Fruit fly (Drosophila melanogaster) whole organism, embryonic: ENCODE data around the gene TBC1d7.

Source experiments
- Ada2b ChIP-seq: fragments of 200-800 bp; sonication (Bioruptor generic); IDR thresholded peaks from 2 replicates; pipeline ENCODE4 v1.3.6; 2022; ENCODE audit warnings: missing biosample characterization, missing genetic modification characterization
- Adf1 ChIP-seq: fragments of 200-800 bp; sonication (Bioruptor generic); IDR thresholded peaks from 2 replicates; pipeline ENCODE4 v1.3.6; 2022; ENCODE audit warnings: missing biosample characterization, missing genetic modification characterization
- Antp ChIP-seq: fragments of 200-800 bp; sonication (Bioruptor generic); optimal IDR thresholded peaks from 3 replicates; lab custom pipeline; 2016; ENCODE audit warnings: missing biosample characterization, missing genetic modification characterization
- Awh ChIP-seq: fragments of 200-800 bp; sonication (Bioruptor generic); IDR thresholded peaks from 2 replicates; pipeline ENCODE4, ENCODE4 v1.3.6; 2022; ENCODE audit warnings: missing biosample characterization, missing genetic modification characterization
- CG10147 ChIP-seq: fragments of 200-800 bp; sonication (Bioruptor generic); optimal IDR thresholded peaks from 2 replicates; lab custom pipeline; 2019; ENCODE audit warnings: missing biosample characterization, mild to moderate bottlenecking, missing genetic modification characterization, moderate library complexity
- CG10274 ChIP-seq: fragments of 200-800 bp; sonication (Bioruptor generic); optimal IDR thresholded peaks from 3 replicates; lab custom pipeline; 2017; ENCODE audit warnings: missing biosample characterization, mild to moderate bottlenecking, missing genetic modification characterization
- CG11398 ChIP-seq: fragments of 200-800 bp; sonication (Bioruptor generic); optimal IDR thresholded peaks from 2 replicates; lab custom pipeline; 2016; ENCODE audit warnings: missing biosample characterization, missing genetic modification characterization
- CG11560 ChIP-seq: fragments of 200-800 bp; sonication (Bioruptor generic); IDR thresholded peaks from 3 replicates; pipeline ENCODE4 v1.3.6; 2022; ENCODE audit warnings: missing biosample characterization, missing genetic modification characterization
- CG12071 ChIP-seq: fragments of 200-800 bp; sonication (Bioruptor generic); optimal IDR thresholded peaks from 3 replicates; lab custom pipeline; 2018; ENCODE audit warnings: missing biosample characterization, mild to moderate bottlenecking, missing genetic modification characterization
- CG12769 ChIP-seq: fragments of 200-800 bp; sonication (Bioruptor generic); optimal IDR thresholded peaks from 2 replicates; lab custom pipeline; 2019; ENCODE audit warnings: missing biosample characterization, mild to moderate bottlenecking, missing genetic modification characterization, moderate library complexity
- CG14667 ChIP-seq: fragments of 200-800 bp; sonication (Bioruptor generic); IDR thresholded peaks from 2 replicates; pipeline ENCODE4 v1.3.6; 2022; ENCODE audit warnings: missing biosample characterization, missing genetic modification characterization
- CG17328 ChIP-seq: fragments of 200-800 bp; sonication (Bioruptor generic); IDR thresholded peaks from 2 replicates; pipeline ENCODE4 v1.3.6; 2022; ENCODE audit warnings: missing biosample characterization, missing genetic modification characterization
- CG1792 ChIP-seq: fragments of 200-800 bp; sonication (Bioruptor generic); optimal IDR thresholded peaks from 2 replicates; lab custom pipeline; 2016; ENCODE audit warnings: missing biosample characterization, missing genetic modification characterization
- CG18262 ChIP-seq: fragments of 200-800 bp; optimal IDR thresholded peaks from 3 replicates; lab custom pipeline; 2019; ENCODE audit warnings: missing biosample characterization, mild to moderate bottlenecking, missing genetic modification characterization, moderate library complexity
- CG32772 ChIP-seq: fragments of 200-800 bp; sonication (Bioruptor generic); IDR thresholded peaks from 2 replicates; pipeline ENCODE4 v1.3.6; 2022; ENCODE audit warnings: missing biosample characterization, missing genetic modification characterization
- CG42726 ChIP-seq: fragments of 200-800 bp; sonication (Bioruptor generic); IDR thresholded peaks from 2 replicates; pipeline ENCODE4 v1.3.6; 2022; ENCODE audit warnings: missing biosample characterization, missing genetic modification characterization; ENCODE audit not compliant: partially characterized antibody
- CG6175 ChIP-seq: fragments of 200-800 bp; sonication (Bioruptor generic); IDR thresholded peaks from 3 replicates; pipeline ENCODE4 v1.3.6; 2022; ENCODE audit warnings: missing biosample characterization, missing genetic modification characterization
- CG7357 ChIP-seq: fragments of 200-800 bp; sonication (Bioruptor generic); IDR thresholded peaks from 3 replicates; pipeline ENCODE4 v1.3.6; 2022; ENCODE audit warnings: missing biosample characterization, missing genetic modification characterization
- CG7839 ChIP-seq: fragments of 200-800 bp; sonication (Bioruptor generic); optimal IDR thresholded peaks from 3 replicates; lab custom pipeline; 2018; ENCODE audit warnings: missing biosample characterization, mild to moderate bottlenecking, missing genetic modification characterization, moderate library complexity
- CG8290 ChIP-seq, 3 experiments: fragments of 200-800 bp; sonication (Bioruptor generic); optimal IDR thresholded peaks; 2 replicates each; lab custom pipeline; 2016 to 2019; ENCODE audit warnings: missing biosample characterization in 3 of 3, missing genetic modification characterization in 3 of 3, mild to moderate bottlenecking in 2 of 3, moderate library complexity in 1 of 3
- CG9215 ChIP-seq: fragments of 200-800 bp; sonication (Bioruptor generic); IDR thresholded peaks from 2 replicates; pipeline ENCODE4 v1.3.6; 2022; ENCODE audit warnings: missing biosample characterization, missing genetic modification characterization
- Camta ChIP-seq: fragments of 200-800 bp; sonication (Bioruptor generic); optimal IDR thresholded peaks from 2 replicates; lab custom pipeline; 2016; ENCODE audit warnings: missing biosample characterization, missing genetic modification characterization
- H2.0 ChIP-seq: fragments of 200-800 bp; sonication (Bioruptor generic); IDR thresholded peaks from 2 replicates; pipeline ENCODE4 v1.3.6; 2022; ENCODE audit warnings: missing biosample characterization, missing genetic modification characterization
- Oli ChIP-seq: fragments of 200-800 bp; sonication (Bioruptor generic); optimal IDR thresholded peaks from 2 replicates; lab custom pipeline; 2018; ENCODE audit warnings: missing biosample characterization, mild to moderate bottlenecking, missing genetic modification characterization, moderate library complexity
- PHDP ChIP-seq: fragments of 200-800 bp; sonication (Bioruptor generic); optimal IDR thresholded peaks from 3 replicates; lab custom pipeline; 2018; ENCODE audit warnings: missing biosample characterization, mild to moderate bottlenecking, missing genetic modification characterization, moderate library complexity
- Scr ChIP-seq: fragments of 200-800 bp; sonication (Bioruptor generic); IDR thresholded peaks from 2 replicates; pipeline ENCODE4 v1.3.6; 2022; ENCODE audit warnings: missing biosample characterization, missing genetic modification characterization; ENCODE audit not compliant: partially characterized antibody
- ap ChIP-seq: fragments of 200-800 bp; sonication (Bioruptor generic); IDR thresholded peaks from 2 replicates; pipeline ENCODE4 v1.3.6; 2022; ENCODE audit warnings: missing biosample characterization, missing genetic modification characterization
- bab2 ChIP-seq: fragments of 200-800 bp; sonication (Bioruptor generic); optimal IDR thresholded peaks from 2 replicates; lab custom pipeline; 2016; ENCODE audit warnings: missing biosample characterization, missing genetic modification characterization
- chinmo ChIP-seq: fragments of 200-800 bp; sonication (Bioruptor generic); IDR thresholded peaks from 4 replicates; pipeline ENCODE4 v1.3.6; 2022; ENCODE audit warnings: missing biosample characterization, missing genetic modification characterization; ENCODE audit not compliant: partially characterized antibody
- cwo ChIP-seq: fragments of 200-800 bp; sonication (Bioruptor generic); optimal IDR thresholded peaks from 3 replicates; lab custom pipeline; 2017; ENCODE audit warnings: missing biosample characterization, missing genetic modification characterization, mild to moderate bottlenecking, moderate library complexity, missing genetic modification reagents
- dm ChIP-seq: fragments of 200-800 bp; sonication (Bioruptor generic); optimal IDR thresholded peaks from 3 replicates; lab custom pipeline; 2016; ENCODE audit warnings: missing biosample characterization, missing genetic modification characterization
- dpn ChIP-seq, 2 experiments: fragments of 200-800 bp; sonication (Bioruptor generic); optimal IDR thresholded peaks; 3 replicates each; lab custom pipeline; 2016; ENCODE audit warnings: missing biosample characterization in 2 of 2, missing genetic modification characterization in 2 of 2
- eve ChIP-seq, 2 experiments: fragments of >200 bp; optimal IDR thresholded peaks; 2 replicates each; lab custom pipeline; 2017; ENCODE audit warnings: missing biosample characterization in 2 of 2, missing genetic modification characterization in 2 of 2
- gem ChIP-seq: fragments of 200-800 bp; sonication (Bioruptor generic); optimal IDR thresholded peaks from 2 replicates; lab custom pipeline; 2019; ENCODE audit warnings: missing biosample characterization, mild to moderate bottlenecking, missing genetic modification characterization, moderate library complexity
- gsb-n ChIP-seq: fragments of 200-800 bp; sonication (Bioruptor generic); optimal IDR thresholded peaks from 3 replicates; lab custom pipeline; 2018; ENCODE audit warnings: missing biosample characterization, mild to moderate bottlenecking, missing genetic modification characterization
- jing ChIP-seq: fragments of 200-800 bp; sonication (Bioruptor generic); optimal IDR thresholded peaks from 2 replicates; lab custom pipeline; 2018; ENCODE audit warnings: missing biosample characterization, mild to moderate bottlenecking, missing genetic modification characterization
- klu ChIP-seq: fragments of 200-800 bp; sonication (Bioruptor generic); IDR thresholded peaks from 2 replicates; pipeline ENCODE4 v1.3.6; 2022; ENCODE audit warnings: missing biosample characterization, missing genetic modification characterization
- lola ChIP-seq, 3 experiments: fragments of >200 bp in 2 of 3; fragments of 200-800 bp in 1 of 3; sonication (Bioruptor generic) in 1 of 3; optimal IDR thresholded peaks; 2 replicates each; lab custom pipeline; 2017 to 2019; ENCODE audit warnings: missing biosample characterization in 3 of 3, missing genetic modification characterization in 3 of 3, mild to moderate bottlenecking in 1 of 3, moderate library complexity in 1 of 3
- oc ChIP-seq: fragments of 200-800 bp; sonication (Bioruptor generic); optimal IDR thresholded peaks from 2 replicates; lab custom pipeline; 2018; ENCODE audit warnings: missing biosample characterization, mild to moderate bottlenecking, missing genetic modification characterization, moderate library complexity
- p53 ChIP-seq: fragments of 200-800 bp; sonication (Bioruptor generic); optimal IDR thresholded peaks from 2 replicates; lab custom pipeline; 2016; ENCODE audit warnings: missing biosample characterization, missing genetic modification characterization
- pzg ChIP-seq: fragments of 200-800 bp; sonication (Bioruptor generic); optimal IDR thresholded peaks from 3 replicates; lab custom pipeline; 2018; ENCODE audit warnings: missing biosample characterization, mild to moderate bottlenecking, missing genetic modification characterization, moderate library complexity
- rib ChIP-seq: fragments of 200-800 bp; sonication (Bioruptor generic); IDR thresholded peaks from 2 replicates; pipeline ENCODE4 v1.3.6; 2022; ENCODE audit warnings: missing biosample characterization, missing genetic modification characterization
- row ChIP-seq: fragments of 200-800 bp; sonication (Bioruptor generic); IDR thresholded peaks from 3 replicates; pipeline ENCODE4 v1.3.6; 2022; ENCODE audit warnings: missing biosample characterization, missing genetic modification characterization
- sens-2 ChIP-seq: fragments of 200-800 bp; sonication (Bioruptor generic); IDR thresholded peaks from 2 replicates; pipeline ENCODE4 v1.3.6; 2022; ENCODE audit warnings: missing biosample characterization, missing genetic modification characterization
- sima ChIP-seq: fragments of 200-800 bp; sonication (Bioruptor generic); optimal IDR thresholded peaks from 2 replicates; lab custom pipeline; 2016; ENCODE audit warnings: missing biosample characterization, missing genetic modification characterization
- sisA ChIP-seq: fragments of 200-800 bp; sonication (Bioruptor generic); IDR thresholded peaks from 2 replicates; pipeline ENCODE4 v1.3.6; 2022; ENCODE audit warnings: missing biosample characterization, missing genetic modification characterization
- stwl ChIP-seq: fragments of 200-800 bp; sonication (Bioruptor generic); optimal IDR thresholded peaks from 3 replicates; lab custom pipeline; 2018; ENCODE audit warnings: missing biosample characterization, mild to moderate bottlenecking, missing genetic modification characterization, moderate library complexity
- trem ChIP-seq: fragments of 200-800 bp; optimal IDR thresholded peaks from 3 replicates; lab custom pipeline; 2019; ENCODE audit warnings: missing biosample characterization, mild to moderate bottlenecking, missing genetic modification characterization, moderate library complexity
- unc-4 ChIP-seq: fragments of 200-800 bp; sonication (Bioruptor generic); IDR thresholded peaks from 2 replicates; pipeline ENCODE4 v1.3.6; 2022; ENCODE audit warnings: missing biosample characterization, missing genetic modification characterization; ENCODE audit not compliant: partially characterized antibody
- unpg ChIP-seq: fragments of 200-800 bp; sonication (Bioruptor generic); optimal IDR thresholded peaks from 3 replicates; lab custom pipeline; 2018; ENCODE audit warnings: missing biosample characterization, mild to moderate bottlenecking, missing genetic modification characterization, moderate library complexity

The TBC1d7 gene

dm6 chr3R:24161173-24161811 lies at the start of gene TBC1d7, which contains the start of gene Myo95E (continued):
- peak; percentile 7 to 91 for TF ChIP-seq dpn (GFP tag; optimal IDR thresholded peaks at IDR 0.05; lab: Kevin White, UChicago)
- TF ChIP-seq CG10274: peak; percentile 92
- no peak for TF ChIP-seq p53
- peak; percentile 83 for TF ChIP-seq Oli (tag; lab: Kevin White, UChicago)
- peak; percentile 50 for TF ChIP-seq pzg (GFP tag; lab: Kevin White, UChicago)
- no peak for TF ChIP-seq chinmo
- TF ChIP-seq lola (GFP tag; optimal IDR thresholded peaks at IDR 0.05; lab: Kevin White, UChicago): peak in 1 of 3 experiments; percentile 83
- peak; percentile 91 for TF ChIP-seq Ada2b (GFP tag; lab: Robert Waterston, UW)
- peak; percentile 65; the same call in 1 of the 2 replicates for TF ChIP-seq Adf1 (GFP tag; lab: Robert Waterston, UW)
- TF ChIP-seq klu (GFP tag; lab: Robert Waterston, UW): peak; percentile 84
- TF ChIP-seq unpg (GFP tag; lab: Kevin White, UChicago): peak; percentile 89
- no peak for TF ChIP-seq jing (GFP tag; lab: Kevin White, UChicago)
- peak; percentile 27 for TF ChIP-seq Antp
- TF ChIP-seq sisA (GFP tag; lab: Robert Waterston, UW): peak; percentile 90
- TF ChIP-seq Awh (GFP tag; lab: Robert Waterston, UW): peak; percentile 92
- peak; percentile 76 for TF ChIP-seq H2.0 (GFP tag; lab: Robert Waterston, UW)
- peak; percentile 95 for TF ChIP-seq gem (tag; lab: Kevin White, UChicago)
- peak; percentile 85 for TF ChIP-seq CG9215
- TF ChIP-seq Scr (GFP tag; lab: Robert Waterston, UW): peak; percentile 80
- no peak for TF ChIP-seq CG12769
- TF ChIP-seq CG11398: no peak
- peak; percentile 72 for TF ChIP-seq CG6175
- peak; percentile 81 for TF ChIP-seq unc-4 (GFP tag; lab: Robert Waterston, UW)
- no peak for TF ChIP-seq dm (GFP tag; lab: Kevin White, UChicago)
- peak; percentile 93 for TF ChIP-seq ap
- TF ChIP-seq CG1792: no peak
- TF ChIP-seq CG12071: no peak
- TF ChIP-seq CG11560 (tag; lab: Robert Waterston, UW): peak; percentile 81
- TF ChIP-seq CG17328 (GFP tag; lab: Robert Waterston, UW): peak; percentile 79
- TF ChIP-seq rib (GFP tag; lab: Robert Waterston, UW): peak; percentile 93
- peak; percentile 12 for TF ChIP-seq Camta
- no peak for TF ChIP-seq gsb-n
- TF ChIP-seq stwl (tag; lab: Kevin White, UChicago): peak; percentile 56
- TF ChIP-seq CG7357 (GFP tag; lab: Robert Waterston, UW): peak; percentile 89
- peak; percentile 70; the same call in 1 of the 2 replicates for TF ChIP-seq sens-2
- peak; percentile 58 for TF ChIP-seq bab2 (GFP tag; lab: Kevin White, UChicago)
- TF ChIP-seq CG8290 (GFP tag; optimal IDR thresholded peaks at IDR 0.05; lab: Kevin White, UChicago): no peak
- TF ChIP-seq CG8290 (tag; optimal IDR thresholded peaks at IDR 0.05; lab: Kevin White, UChicago): no peak
- TF ChIP-seq CG32772 (GFP tag; lab: Robert Waterston, UW): peak; percentile 93
- TF ChIP-seq, all 482 proteins: peak for 352

- TF ChIP-seq CG42726 (peak; percentile 78), trem (tag; lab: Kevin White, UChicago) (peak; percentile 67), eve (GFP tag; optimal IDR thresholded peaks at IDR 0.05; lab: Kevin White, UChicago) (no peak), CG7839 (tag; lab: Kevin White, UChicago) (peak; percentile 82), CG14667 (0 out of 2 replicates have a peak, but pooled peaks have one; percentile 22), cwo (GFP tag; lab: Kevin White, UChicago) (peak; percentile 74), jing (GFP tag; lab: Kevin White, UChicago) (peak; percentile 6), CG10147 (peak; percentile 79), row (peak; percentile 84), PHDP (tag; lab: Kevin White, UChicago) (peak; percentile 85), oc (tag; lab: Kevin White, UChicago) (peak; percentile 63), CG18262 (tag; lab: Kevin White, UChicago) (peak; percentile 75), sima (no peak)
Observed at dm6 chr3R:24112320-24113069, 49.0 kb upstream of the TBC1d7 start, which contains the start of gene CG13605. Gene CG13605, minus strand, starts transcription at chr3R:24112389.
